Worm (Caenorhabditis elegans) whole organism, L1 larva: Measurements from ENCODE around the gene ucr-1.
"Not testable (repeated sequence)": the region's sequence is repeated elsewhere in the genome, so short reads cannot be mapped to it uniquely, and the experiment has no call there.

Experiments
- ama-1 ChIP-seq: fragments of 150-350 bp; optimal IDR thresholded peaks from 2 replicates; lab custom pipeline; 2014
- ceh-8 ChIP-seq: fragments of 200-800 bp; sonication (Bioruptor generic); optimal IDR thresholded peaks from 2 replicates; lab custom pipeline; 2018; ENCODE audit warnings: mild to moderate bottlenecking, missing genetic modification characterization, moderate library complexity, missing compliant biosample characterization
- ces-1 ChIP-seq: fragments of 150-350 bp; optimal IDR thresholded peaks from 2 replicates; lab custom pipeline; 2014; ENCODE audit warnings: missing biosample characterization, missing genetic modification reagents, missing genetic modification characterization
- elt-3 ChIP-seq, 6 experiments: fragments of 150-350 bp in 1 of 6; sonication (generic microtip); optimal IDR thresholded peaks; 2 replicates each; lab custom pipeline; 2017 to 2018; ENCODE audit warnings: missing biosample characterization in 6 of 6, missing genetic modification characterization in 6 of 6, inconsistent platforms in 1 of 6
- jun-1 ChIP-seq: fragments of 150-350 bp; optimal IDR thresholded peaks from 2 replicates; lab custom pipeline; 2014; ENCODE audit warnings: missing biosample characterization, missing genetic modification reagents, missing genetic modification characterization
- nhr-12 ChIP-seq: sonication (generic microtip); optimal IDR thresholded peaks from 2 replicates; lab custom pipeline; 2017; ENCODE audit warnings: missing biosample characterization, missing genetic modification characterization
- nhr-76 ChIP-seq: sonication (generic microtip); optimal IDR thresholded peaks from 2 replicates; lab custom pipeline; 2017; ENCODE audit warnings: missing biosample characterization, missing genetic modification characterization
- nhr-77 ChIP-seq: fragments of 150-350 bp; optimal IDR thresholded peaks from 2 replicates; lab custom pipeline; 2014; ENCODE audit warnings: missing biosample characterization, missing genetic modification characterization
- skn-1 ChIP-seq: fragments of 150-350 bp; optimal IDR thresholded peaks from 2 replicates; lab custom pipeline; 2014; ENCODE audit warnings: missing biosample characterization, missing genetic modification characterization
- swsn-7 ChIP-seq: sonication (generic microtip); optimal IDR thresholded peaks from 2 replicates; lab custom pipeline; 2016; ENCODE audit warnings: missing genetic modification characterization, missing compliant biosample characterization
- zag-1 ChIP-seq: fragments of 150-350 bp; optimal IDR thresholded peaks from 2 replicates; lab custom pipeline; 2014; ENCODE audit warnings: missing biosample characterization, missing genetic modification characterization

ce11 chrIII:5637297-5637876 lies 45.5 kb downstream of the ucr-1 start:
- not testable (repeated sequence) for TF ChIP-seq zag-1 (tag; lab: Kevin White, UChicago); nhr-12 (tag; lab: Kevin White, UChicago); elt-3 (tag; optimal IDR thresholded peaks at IDR 0.05; lab: Kevin White, UChicago); jun-1; skn-1 (tag; lab: Kevin White, UChicago); swsn-7 (tag; lab: Kevin White, UChicago); nhr-77 (tag; lab: Kevin White, UChicago); ceh-8 (GFP tag; lab: Kevin White, UChicago); ama-1 (lab: Kevin White, UChicago); ces-1; nhr-76 (tag; lab: Kevin White, UChicago)
